Worm (Caenorhabditis elegans): ENCODE measurements around the gene clk-1.

- TF ChIP-seq mdl-1 (tag; optimal IDR thresholded peaks at IDR 0.05) (no peak), lin-39 (tag; optimal IDR thresholded peaks at IDR 0.05) (no peak), ceh-82 (tag; optimal IDR thresholded peaks at IDR 0.05) (no peak)
Observed at ce11 chrIII:5274250-5274649, 3.4 kb upstream of the clk-1 start.

Data from whole organism, L3 larva.